Worm (Caenorhabditis elegans) whole organism, L1 larva: Measurements from ENCODE around the gene C53C7.3.

Experiments used
- C04F5.9 ChIP-seq: sonication (generic microtip); optimal IDR thresholded peaks from 2 replicates; lab custom pipeline; 2016; ENCODE audit warnings: missing genetic modification characterization, missing compliant biosample characterization
- C34B4.2 ChIP-seq: sonication (generic microtip); optimal IDR thresholded peaks from 2 replicates; lab custom pipeline; 2017; ENCODE audit warnings: mild to moderate bottlenecking, missing genetic modification characterization, missing compliant biosample characterization
- F16B12.6 ChIP-seq: fragments of 150-350 bp; optimal IDR thresholded peaks from 2 replicates; lab custom pipeline; 2014; ENCODE audit warnings: missing biosample characterization, missing genetic modification characterization
- aha-1 ChIP-seq: fragments of 150-350 bp; optimal IDR thresholded peaks from 2 replicates; lab custom pipeline; 2014; ENCODE audit warnings: missing biosample characterization, missing genetic modification characterization
- aly-2 ChIP-seq: fragments of 150-350 bp; optimal IDR thresholded peaks from 2 replicates; lab custom pipeline; 2014; ENCODE audit warnings: missing biosample characterization, missing genetic modification characterization
- blmp-1 ChIP-seq: fragments of 150-350 bp; optimal IDR thresholded peaks from 2 replicates; lab custom pipeline; 2014; ENCODE audit warnings: missing biosample characterization, missing genetic modification characterization
- ceh-63 ChIP-seq: fragments of 200-800 bp; sonication (Bioruptor generic); optimal IDR thresholded peaks from 2 replicates; lab custom pipeline; 2018; ENCODE audit warnings: mild to moderate bottlenecking, missing genetic modification characterization, missing compliant biosample characterization
- ceh-82 ChIP-seq, 3 experiments: fragments of 150-350 bp in 1 of 3; sonication (generic microtip) in 2 of 3; optimal IDR thresholded peaks; 2 replicates each; lab custom pipeline; 2014 to 2017; ENCODE audit warnings: missing biosample characterization in 3 of 3, missing genetic modification characterization in 3 of 3
- ceh-88 ChIP-seq: fragments of 200-800 bp; sonication (Bioruptor generic); IDR thresholded peaks from 2 replicates; pipeline ENCODE4 v1.3.6; 2022; ENCODE audit warnings: missing genetic modification characterization, missing compliant biosample characterization
- ceh-90 ChIP-seq: sonication (generic microtip); optimal IDR thresholded peaks from 2 replicates; lab custom pipeline; 2016; ENCODE audit warnings: missing genetic modification characterization, missing compliant biosample characterization
- dpl-1 ChIP-seq, 3 experiments: fragments of 150-350 bp in 2 of 3; sonication (generic microtip) in 1 of 3; optimal IDR thresholded peaks; 2 replicates each; lab custom pipeline; 2014 to 2017; ENCODE audit warnings: missing biosample characterization in 3 of 3, missing genetic modification characterization in 3 of 3, missing genetic modification reagents in 3 of 3
- efl-3 ChIP-seq: fragments of 200-800 bp; sonication (Bioruptor generic); optimal IDR thresholded peaks from 2 replicates; lab custom pipeline; 2018; ENCODE audit warnings: mild to moderate bottlenecking, missing genetic modification characterization, missing compliant biosample characterization
- egl-13 ChIP-seq: sonication (generic microtip); optimal IDR thresholded peaks from 2 replicates; lab custom pipeline; 2016; ENCODE audit warnings: missing genotype, missing genetic modification reagents, missing genetic modification characterization, missing compliant biosample characterization
- fkh-4 ChIP-seq: sonication (generic microtip); optimal IDR thresholded peaks from 2 replicates; lab custom pipeline; 2016; ENCODE audit warnings: missing compliant biosample characterization, missing genetic modification characterization, borderline replicate concordance
- fkh-8 ChIP-seq: sonication (generic microtip); optimal IDR thresholded peaks from 2 replicates; lab custom pipeline; 2016; ENCODE audit warnings: mild to moderate bottlenecking, missing genetic modification characterization, missing compliant biosample characterization
- fos-1 ChIP-seq: fragments of 150-350 bp; optimal IDR thresholded peaks from 2 replicates; lab custom pipeline; 2014; ENCODE audit warnings: missing biosample characterization, missing genetic modification characterization
- grh-1 ChIP-seq: fragments of 200-800 bp; sonication (Bioruptor generic); IDR thresholded peaks from 2 replicates; pipeline ENCODE4 v1.3.6; 2022; ENCODE audit warnings: missing genetic modification reagents, missing genetic modification characterization, missing compliant biosample characterization
- hlh-17 ChIP-seq: fragments of 200-800 bp; sonication (Bioruptor generic); optimal IDR thresholded peaks from 2 replicates; lab custom pipeline; 2018; ENCODE audit warnings: missing genetic modification characterization, mild to moderate bottlenecking, missing compliant biosample characterization, moderate library complexity, borderline replicate concordance
- hlh-4 ChIP-seq: sonication (generic microtip); optimal IDR thresholded peaks from 2 replicates; lab custom pipeline; 2016; ENCODE audit warnings: mild to moderate bottlenecking, missing genetic modification characterization, missing compliant biosample characterization
- isw-1 ChIP-seq: fragments of 200-800 bp; sonication (Bioruptor generic); IDR thresholded peaks from 2 replicates; pipeline ENCODE4 v1.3.6; 2022; ENCODE audit warnings: missing genetic modification characterization, missing compliant biosample characterization
- lin-14 ChIP-seq: fragments of 200-800 bp; sonication (Bioruptor generic); optimal IDR thresholded peaks from 2 replicates; lab custom pipeline; 2018; ENCODE audit warnings: mild to moderate bottlenecking, missing genetic modification characterization, moderate library complexity, missing compliant biosample characterization
- mab-9 ChIP-seq: fragments of 200-800 bp; sonication (Bioruptor generic); IDR thresholded peaks from 2 replicates; pipeline ENCODE4 v1.3.6; 2022; ENCODE audit warnings: missing genetic modification reagents, missing genetic modification characterization, missing compliant biosample characterization
- mdl-1 ChIP-seq, 2 experiments: fragments of 150-350 bp; optimal IDR thresholded peaks; 2 replicates each; lab custom pipeline; 2014 to 2017; ENCODE audit warnings: missing biosample characterization in 2 of 2, missing genetic modification characterization in 2 of 2, inconsistent platforms in 1 of 2
- mef-2 ChIP-seq: fragments of 150-350 bp; optimal IDR thresholded peaks from 2 replicates; lab custom pipeline; 2014; ENCODE audit warnings: missing biosample characterization, missing genetic modification characterization
- mep-1 ChIP-seq: fragments of 150-350 bp; optimal IDR thresholded peaks from 2 replicates; lab custom pipeline; 2014; ENCODE audit warnings: missing biosample characterization, missing genetic modification characterization
- nhr-11 ChIP-seq: fragments of 150-350 bp; optimal IDR thresholded peaks from 2 replicates; lab custom pipeline; 2014; ENCODE audit warnings: missing biosample characterization, missing genetic modification characterization
- nhr-19 ChIP-seq: fragments of 200-800 bp; sonication (Bioruptor generic); conservative IDR thresholded peaks from 2 replicates; pipeline ENCODE4 v1.3.6; 2022; ENCODE audit warnings: missing genetic modification characterization, missing compliant biosample characterization
- nhr-47 ChIP-seq: sonication (generic microtip); optimal IDR thresholded peaks from 2 replicates; lab custom pipeline; 2016; ENCODE audit warnings: mild to moderate bottlenecking, missing genetic modification characterization, moderate library complexity, missing compliant biosample characterization
- nhr-71 ChIP-seq: sonication (generic microtip); optimal IDR thresholded peaks from 2 replicates; lab custom pipeline; 2016; ENCODE audit warnings: mild to moderate bottlenecking, missing genetic modification characterization, moderate library complexity, missing compliant biosample characterization
- nhr-76 ChIP-seq: sonication (generic microtip); optimal IDR thresholded peaks from 2 replicates; lab custom pipeline; 2017; ENCODE audit warnings: missing biosample characterization, missing genetic modification characterization
- nhr-77 ChIP-seq: fragments of 150-350 bp; optimal IDR thresholded peaks from 2 replicates; lab custom pipeline; 2014; ENCODE audit warnings: missing biosample characterization, missing genetic modification characterization
- nhr-85 ChIP-seq: sonication (generic microtip); peaks from one replicate; lab custom pipeline; 2016; ENCODE audit warnings: missing genetic modification characterization, inconsistent platforms, missing compliant biosample characterization
- pag-3 ChIP-seq: sonication (generic microtip); optimal IDR thresholded peaks from 2 replicates; lab custom pipeline; 2017; ENCODE audit warnings: missing genetic modification characterization, mild to moderate bottlenecking, missing compliant biosample characterization, antibody characterized with exemption, borderline replicate concordance; ENCODE audit not compliant: insufficient read depth
- rnt-1 ChIP-seq: sonication (generic microtip); optimal IDR thresholded peaks from 2 replicates; lab custom pipeline; 2016; ENCODE audit warnings: mild to moderate bottlenecking, missing genetic modification characterization, moderate library complexity, missing compliant biosample characterization
- skn-1 ChIP-seq: fragments of 150-350 bp; optimal IDR thresholded peaks from 2 replicates; lab custom pipeline; 2014; ENCODE audit warnings: missing biosample characterization, missing genetic modification characterization
- snpc-4 ChIP-seq: fragments of 150-350 bp; optimal IDR thresholded peaks from 2 replicates; lab custom pipeline; 2014; ENCODE audit warnings: missing biosample characterization, missing genetic modification characterization
- snu-23 ChIP-seq: sonication (generic microtip); optimal IDR thresholded peaks from 2 replicates; lab custom pipeline; 2016; ENCODE audit warnings: missing genetic modification characterization, missing compliant biosample characterization
- sptf-1 ChIP-seq: fragments of 150-350 bp; optimal IDR thresholded peaks from 2 replicates; lab custom pipeline; 2014; ENCODE audit warnings: missing biosample characterization, missing genetic modification characterization
- swsn-7 ChIP-seq: sonication (generic microtip); optimal IDR thresholded peaks from 2 replicates; lab custom pipeline; 2016; ENCODE audit warnings: missing genetic modification characterization, missing compliant biosample characterization
- tbx-2 ChIP-seq: sonication (generic microtip); optimal IDR thresholded peaks from 2 replicates; lab custom pipeline; 2016; ENCODE audit warnings: missing genetic modification characterization, missing compliant biosample characterization
- unc-86 ChIP-seq: sonication (generic microtip); optimal IDR thresholded peaks from 2 replicates; lab custom pipeline; 2016; ENCODE audit warnings: missing genetic modification characterization, missing compliant biosample characterization
- unc-98 ChIP-seq: fragments of 200-800 bp; sonication (Bioruptor generic); IDR thresholded peaks from 2 replicates; pipeline ENCODE4 v1.3.6; 2022; ENCODE audit warnings: missing genetic modification characterization, missing compliant biosample characterization
- vab-15 ChIP-seq: sonication (generic microtip); optimal IDR thresholded peaks from 2 replicates; lab custom pipeline; 2017; ENCODE audit warnings: missing genotype, mild to moderate bottlenecking, missing genetic modification characterization, missing compliant biosample characterization
- xbp-1 ChIP-seq: sonication (generic microtip); optimal IDR thresholded peaks from 2 replicates; lab custom pipeline; 2016; ENCODE audit warnings: missing genetic modification characterization, missing compliant biosample characterization
- zip-4 ChIP-seq: fragments of 200-800 bp; sonication (Bioruptor generic); optimal IDR thresholded peaks from 2 replicates; lab custom pipeline; 2018; ENCODE audit warnings: mild to moderate bottlenecking, missing genetic modification characterization, moderate library complexity, missing compliant biosample characterization
- ztf-11 ChIP-seq, 2 experiments: sonication (generic microtip); optimal IDR thresholded peaks; 2 replicates each; lab custom pipeline; 2016 to 2017; ENCODE audit warnings: missing genetic modification characterization in 2 of 2, missing biosample characterization in 1 of 2, missing compliant biosample characterization in 1 of 2

C53C7.3 gene

ce11 chrX:13014341-13014740, 34.0 kb upstream of the C53C7.3 start (continued):
- TF ChIP-seq nhr-47 (tag; lab: Kevin White, UChicago) (no peak), fkh-4 (tag; lab: Kevin White, UChicago) (no peak), ceh-82 (tag; optimal IDR thresholded peaks at IDR 0.05; lab: Kevin White, UChicago) (no peak), ztf-11 (tag; optimal IDR thresholded peaks at IDR 0.05; lab: Kevin White, UChicago) (no peak), lin-14 (GFP tag; lab: Kevin White, UChicago) (peak; percentile 63), swsn-7 (tag; lab: Kevin White, UChicago) (no peak), nhr-71 (peak; percentile 25), tbx-2 (tag; lab: Kevin White, UChicago) (no peak), mab-9 (GFP tag; lab: Robert Waterston, UW) (no peak), mef-2 (tag; lab: Kevin White, UChicago) (no peak), nhr-11 (tag; lab: Kevin White, UChicago) (no peak), hlh-17 (GFP tag; lab: Kevin White, UChicago) (no peak), sptf-1 (no peak), pag-3 (tag; lab: Kevin White, UChicago) (no peak), skn-1 (tag; lab: Kevin White, UChicago) (no peak), rnt-1 (tag; lab: Kevin White, UChicago) (no peak), zip-4 (GFP tag; lab: Kevin White, UChicago) (no peak), nhr-85 (peak; percentile 86), efl-3 (GFP tag; lab: Kevin White, UChicago) (no peak), mep-1 (tag; lab: Kevin White, UChicago) (peak; percentile 41), xbp-1 (no peak), F16B12.6 (tag; lab: Kevin White, UChicago) (no peak), vab-15 (no peak), hlh-4 (no peak), ceh-63 (GFP tag; lab: Kevin White, UChicago) (no peak), grh-1 (GFP tag; lab: Robert Waterston, UW) (peak; percentile 58), unc-98 (GFP tag; lab: Robert Waterston, UW) (no peak), fos-1 (tag; lab: Kevin White, UChicago) (no peak), dpl-1 (GFP tag; optimal IDR thresholded peaks at IDR 0.05; lab: Kevin White, UChicago) (no peak), aha-1 (tag; lab: Kevin White, UChicago) (no peak)
- TF ChIP-seq, all 84 proteins: peak for 13

- TF ChIP-seq nhr-85, result peak; percentile 72
- no peak for TF ChIP-seq C04F5.9
- TF ChIP-seq ceh-63 (GFP tag; lab: Kevin White, UChicago), result no peak
- peak; percentile 37 for TF ChIP-seq blmp-1 (tag; lab: Kevin White, UChicago)
- no peak for TF ChIP-seq ceh-90
- no peak for TF ChIP-seq ceh-88 (GFP tag; lab: Robert Waterston, UW)
- TF ChIP-seq nhr-77 (tag; lab: Kevin White, UChicago), result no peak
- peak; percentile 12 for TF ChIP-seq mep-1 (tag; lab: Kevin White, UChicago)
- TF ChIP-seq lin-14 (GFP tag; lab: Kevin White, UChicago), result peak; percentile 14
- TF ChIP-seq aha-1 (tag; lab: Kevin White, UChicago), result no peak
Observed at ce11 chrX:13016290-13016689, 32.1 kb upstream of the C53C7.3 start.

ce11 chrX:13021446-13021845, 26.9 kb upstream of the C53C7.3 start:
- TF ChIP-seq mab-9 (GFP tag; lab: Robert Waterston, UW), result no peak
- peak; percentile 3 for TF ChIP-seq lin-14 (GFP tag; lab: Kevin White, UChicago)
- TF ChIP-seq ceh-88 (GFP tag; lab: Robert Waterston, UW), result no peak
- TF ChIP-seq aly-2, result no peak

ce11 chrX:13032610-13033009, 15.7 kb upstream of the C53C7.3 start, which contains the start of gene npr-10:
Gene npr-10, minus strand, starts transcription at chrX:13032710.
- TF ChIP-seq egl-13 (no peak), nhr-47 (tag; lab: Kevin White, UChicago) (peak; percentile 2), vab-15 (no peak), nhr-76 (tag; lab: Kevin White, UChicago) (no peak), sptf-1 (no peak), nhr-11 (tag; lab: Kevin White, UChicago) (no peak), fkh-8 (tag; lab: Kevin White, UChicago) (peak; percentile 45), snu-23 (GFP tag; lab: Kevin White, UChicago) (no peak), nhr-77 (tag; lab: Kevin White, UChicago) (no peak), C34B4.2 (tag; lab: Kevin White, UChicago) (no peak), isw-1 (GFP tag; lab: Robert Waterston, UW) (no peak), unc-86 (no peak), mdl-1 (tag; optimal IDR thresholded peaks at IDR 0.05; lab: Kevin White, UChicago) (no peak), nhr-19 (GFP tag; lab: Robert Waterston, UW) (no peak), nhr-71 (peak; percentile 15), aha-1 (tag; lab: Kevin White, UChicago) (no peak), fos-1 (tag; lab: Kevin White, UChicago) (no peak), pag-3 (tag; lab: Kevin White, UChicago) (no peak), snpc-4 (tag; lab: Kevin White, UChicago) (no peak), hlh-17 (GFP tag; lab: Kevin White, UChicago) (no peak)
